Worm (Caenorhabditis elegans) whole organism, L3 larva: ENCODE measurements around the gene srb-12.

ENCODE experiments used
- ZK546.5 ChIP-seq: sonication (generic microtip); optimal IDR thresholded peaks from 2 replicates; lab custom pipeline; 2017; ENCODE audit warnings: missing biosample characterization, missing genetic modification characterization
- aly-2 ChIP-seq: fragments of 150-350 bp; optimal IDR thresholded peaks from 2 replicates; lab custom pipeline; 2014; ENCODE audit warnings: missing biosample characterization, missing genetic modification characterization
- ama-1 ChIP-seq: fragments of 150-350 bp; optimal IDR thresholded peaks from 2 replicates; lab custom pipeline; 2018
- ceh-16 ChIP-seq: sonication (generic microtip); optimal IDR thresholded peaks from 2 replicates; lab custom pipeline; 2017; ENCODE audit warnings: missing biosample characterization, missing genetic modification characterization
- ceh-28 ChIP-seq: fragments of 150-350 bp; optimal IDR thresholded peaks from 2 replicates; lab custom pipeline; 2014; ENCODE audit warnings: missing biosample characterization, missing genetic modification reagents, missing genetic modification characterization
- ceh-82 ChIP-seq: fragments of 150-350 bp; optimal IDR thresholded peaks from 2 replicates; lab custom pipeline; 2014; ENCODE audit warnings: missing biosample characterization, missing genetic modification characterization
- daf-12 ChIP-seq: fragments of 150-350 bp; optimal IDR thresholded peaks from 2 replicates; lab custom pipeline; 2014; ENCODE audit warnings: missing biosample characterization, missing genetic modification reagents, missing genetic modification characterization
- egl-27 ChIP-seq: sonication (generic microtip); optimal IDR thresholded peaks from 4 replicates; lab custom pipeline; 2017; ENCODE audit warnings: missing biosample characterization, missing genetic modification reagents, missing genetic modification characterization
- egl-5 ChIP-seq: fragments of 150-350 bp; optimal IDR thresholded peaks from 2 replicates; lab custom pipeline; 2017; ENCODE audit warnings: missing biosample characterization, missing genetic modification reagents, missing genetic modification characterization, inconsistent platforms
- elt-1 ChIP-seq: fragments of 150-350 bp; optimal IDR thresholded peaks from 2 replicates; lab custom pipeline; 2014; ENCODE audit warnings: missing biosample characterization, missing genetic modification characterization
- elt-2 ChIP-seq: sonication (generic microtip); optimal IDR thresholded peaks from 2 replicates; lab custom pipeline; 2016; ENCODE audit warnings: missing genetic modification reagents, mild to moderate bottlenecking, missing genetic modification characterization, missing compliant biosample characterization
- elt-3 ChIP-seq, 3 experiments: fragments of 150-350 bp in 1 of 3; sonication (generic microtip) in 2 of 3; optimal IDR thresholded peaks; 2 replicates in 2 of 3; 4 replicates in 1 of 3; lab custom pipeline; 2014 to 2017; ENCODE audit warnings: missing biosample characterization in 3 of 3, missing genetic modification characterization in 3 of 3
- eor-1 ChIP-seq, 2 experiments: fragments of 150-350 bp; optimal IDR thresholded peaks; 2 replicates each; lab custom pipeline; 2014 to 2018; ENCODE audit warnings: missing biosample characterization in 2 of 2, missing genetic modification characterization in 2 of 2
- fkh-10 ChIP-seq: sonication (generic microtip); optimal IDR thresholded peaks from 2 replicates; lab custom pipeline; 2017; ENCODE audit warnings: missing biosample characterization, missing genetic modification reagents, missing genetic modification characterization
- fkh-2 ChIP-seq: fragments of 150-350 bp; optimal IDR thresholded peaks from 2 replicates; lab custom pipeline; 2014; ENCODE audit warnings: missing biosample characterization, missing genetic modification reagents, missing genetic modification characterization
- fos-1 ChIP-seq: fragments of 150-350 bp; optimal IDR thresholded peaks from 2 replicates; lab custom pipeline; 2014; ENCODE audit warnings: missing biosample characterization, missing genetic modification characterization
- hmg-11 ChIP-seq: sonication (generic microtip); optimal IDR thresholded peaks from 2 replicates; lab custom pipeline; 2016; ENCODE audit warnings: missing genetic modification characterization, missing compliant biosample characterization
- jun-1 ChIP-seq: fragments of 150-350 bp; optimal IDR thresholded peaks from 2 replicates; lab custom pipeline; 2014; ENCODE audit warnings: missing biosample characterization, missing genetic modification reagents, missing genetic modification characterization
- lin-15B ChIP-seq: fragments of 150-350 bp; optimal IDR thresholded peaks from 2 replicates; lab custom pipeline; 2014; ENCODE audit warnings: missing biosample characterization, missing genetic modification characterization
- lin-39 ChIP-seq: fragments of 150-350 bp; optimal IDR thresholded peaks from 2 replicates; lab custom pipeline; 2018; ENCODE audit warnings: missing biosample characterization, missing genetic modification reagents, missing genetic modification characterization
- lsy-12 ChIP-seq: sonication (generic microtip); optimal IDR thresholded peaks from 2 replicates; lab custom pipeline; 2016; ENCODE audit warnings: mild to moderate bottlenecking, missing genetic modification characterization, missing compliant biosample characterization
- mdl-1 ChIP-seq: fragments of 150-350 bp; optimal IDR thresholded peaks from 2 replicates; lab custom pipeline; 2014; ENCODE audit warnings: missing biosample characterization, missing genetic modification characterization
- nfya-1 ChIP-seq: sonication (generic microtip); optimal IDR thresholded peaks from 2 replicates; lab custom pipeline; 2017; ENCODE audit warnings: missing genetic modification characterization, mild to moderate bottlenecking, missing compliant biosample characterization, antibody characterized with exemption, moderate library complexity; ENCODE audit not compliant: insufficient read depth
- nhr-11 ChIP-seq: fragments of 150-350 bp; optimal IDR thresholded peaks from 2 replicates; lab custom pipeline; 2014; ENCODE audit warnings: missing biosample characterization, missing genetic modification characterization
- nhr-12 ChIP-seq: fragments of 150-350 bp; optimal IDR thresholded peaks from 2 replicates; lab custom pipeline; 2014; ENCODE audit warnings: missing biosample characterization, missing genetic modification characterization
- nhr-23 ChIP-seq: fragments of 150-350 bp; optimal IDR thresholded peaks from 2 replicates; lab custom pipeline; 2014; ENCODE audit warnings: missing biosample characterization, missing genetic modification reagents, missing genetic modification characterization
- nhr-237 ChIP-seq: fragments of 150-350 bp; optimal IDR thresholded peaks from 2 replicates; lab custom pipeline; 2014; ENCODE audit warnings: missing biosample characterization, missing genetic modification characterization
- nhr-25 ChIP-seq: sonication (generic microtip); optimal IDR thresholded peaks from 2 replicates; lab custom pipeline; 2017; ENCODE audit warnings: missing biosample characterization, missing genetic modification characterization
- nhr-28 ChIP-seq: fragments of 150-350 bp; optimal IDR thresholded peaks from 2 replicates; lab custom pipeline; 2014; ENCODE audit warnings: missing biosample characterization, missing genetic modification characterization
- nhr-43 ChIP-seq: sonication (generic microtip); optimal IDR thresholded peaks from 2 replicates; lab custom pipeline; 2016; ENCODE audit warnings: mild to moderate bottlenecking, missing genetic modification characterization, missing compliant biosample characterization; ENCODE audit not compliant: poor library complexity, severe bottlenecking
- nhr-67 ChIP-seq: fragments of 150-350 bp; optimal IDR thresholded peaks from 2 replicates; lab custom pipeline; 2014; ENCODE audit warnings: missing biosample characterization, missing genetic modification characterization
- nhr-76 ChIP-seq: fragments of 150-350 bp; sonication (generic microtip); optimal IDR thresholded peaks from 5 replicates; lab custom pipeline; 2014; ENCODE audit warnings: missing biosample characterization, missing genetic modification characterization
- nhr-77 ChIP-seq: fragments of 150-350 bp; optimal IDR thresholded peaks from 2 replicates; lab custom pipeline; 2014; ENCODE audit warnings: missing biosample characterization, missing genetic modification characterization
- pha-4 ChIP-seq: fragments of 150-350 bp; optimal IDR thresholded peaks from 2 replicates; lab custom pipeline; 2014; ENCODE audit warnings: missing biosample characterization, missing genetic modification reagents, missing genetic modification characterization
- pqm-1 ChIP-seq: fragments of 150-350 bp; optimal IDR thresholded peaks from 2 replicates; lab custom pipeline; 2017; ENCODE audit warnings: missing biosample characterization, missing genetic modification characterization, inconsistent platforms
- sea-2 ChIP-seq: fragments of 150-350 bp; sonication (generic microtip); optimal IDR thresholded peaks from 4 replicates; lab custom pipeline; 2014; ENCODE audit warnings: missing biosample characterization, missing genetic modification reagents, missing genetic modification characterization
- skn-1 ChIP-seq: fragments of 150-350 bp; optimal IDR thresholded peaks from 2 replicates; lab custom pipeline; 2014; ENCODE audit warnings: missing biosample characterization, missing genetic modification characterization
- snpc-4 ChIP-seq: fragments of 150-350 bp; optimal IDR thresholded peaks from 2 replicates; lab custom pipeline; 2014; ENCODE audit warnings: missing biosample characterization, missing genetic modification characterization
- tbx-2 ChIP-seq: sonication (generic microtip); optimal IDR thresholded peaks from 2 replicates; lab custom pipeline; 2016; ENCODE audit warnings: mild to moderate bottlenecking, missing genetic modification characterization, missing compliant biosample characterization
- unc-62 ChIP-seq: fragments of 150-350 bp; sonication (generic microtip); optimal IDR thresholded peaks from 4 replicates; lab custom pipeline; 2014; ENCODE audit warnings: missing biosample characterization, missing genetic modification reagents, missing genetic modification characterization
- zag-1 ChIP-seq: fragments of 150-350 bp; optimal IDR thresholded peaks from 2 replicates; lab custom pipeline; 2014; ENCODE audit warnings: missing biosample characterization, missing genetic modification characterization
- ztf-11 ChIP-seq: fragments of 150-350 bp; optimal IDR thresholded peaks from 2 replicates; lab custom pipeline; 2014; ENCODE audit warnings: missing biosample characterization, missing genetic modification characterization
- ztf-4 ChIP-seq: fragments of 150-350 bp; optimal IDR thresholded peaks from 2 replicates; lab custom pipeline; 2014; ENCODE audit warnings: missing biosample characterization, missing genetic modification characterization

Gene srb-12

DNA sequence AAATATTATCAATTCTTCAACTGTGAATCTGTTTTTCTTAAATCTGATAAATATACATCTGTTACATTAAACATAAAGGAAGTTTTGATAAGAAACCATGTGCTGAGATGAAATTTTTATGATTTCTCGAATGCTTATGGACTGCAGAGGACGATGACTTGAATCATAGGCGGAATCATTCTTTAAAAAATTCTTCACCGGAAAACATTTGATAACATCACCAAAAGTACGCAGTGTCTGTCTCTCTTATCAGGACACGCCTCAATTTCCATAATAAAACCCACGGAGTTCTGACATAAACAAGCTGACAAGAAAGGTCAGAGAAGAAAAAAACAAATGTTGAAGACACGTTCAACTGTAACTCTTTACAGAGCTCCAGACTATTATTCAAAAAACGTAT lies 44.7 kb downstream of the srb-12 start, which contains the start of gene F09C12.2:
Gene F09C12.2, plus strand, starts transcription at position 320 of the 400 bp plus-strand sequence.
- no peak for TF ChIP-seq nhr-28 (tag; lab: Kevin White, UChicago)
- TF ChIP-seq nhr-237 (tag; lab: Kevin White, UChicago) = no peak
- TF ChIP-seq nhr-67 (tag; lab: Kevin White, UChicago) = no peak
- no peak for TF ChIP-seq unc-62 (GFP tag; lab: Kevin White, UChicago)
- TF ChIP-seq ZK546.5 = no peak
- no peak for TF ChIP-seq ceh-16
- no peak for TF ChIP-seq nhr-76 (tag; lab: Kevin White, UChicago)
- peak; percentile 36 for TF ChIP-seq jun-1 (tag; lab: Kevin White, UChicago)
- TF ChIP-seq ztf-11 (tag; lab: Kevin White, UChicago) = no peak
- TF ChIP-seq nhr-11 = no peak
- TF ChIP-seq fkh-2 = no peak
- TF ChIP-seq lin-15B (tag; lab: Kevin White, UChicago) = no peak
- TF ChIP-seq egl-5 (tag; lab: Kevin White, UChicago) = no peak
- no peak for TF ChIP-seq skn-1 (tag; lab: Kevin White, UChicago)
- no peak for TF ChIP-seq egl-27 (tag; lab: Kevin White, UChicago)
- TF ChIP-seq zag-1 = no peak
- no peak for TF ChIP-seq sea-2 (GFP tag; lab: Kevin White, UChicago)
- TF ChIP-seq elt-2 (tag; lab: Kevin White, UChicago) = peak; percentile 80
- no peak for TF ChIP-seq ceh-82 (tag; lab: Kevin White, UChicago)
- no peak for TF ChIP-seq lin-39 (tag; lab: Kevin White, UChicago)
- no peak for TF ChIP-seq nhr-23
- TF ChIP-seq nhr-12 (tag; lab: Kevin White, UChicago) = no peak
- TF ChIP-seq nhr-77 = no peak
- no peak for TF ChIP-seq fkh-10 (GFP tag; lab: Kevin White, UChicago)
- TF ChIP-seq snpc-4 (tag; lab: Kevin White, UChicago) = no peak
- no peak for TF ChIP-seq ceh-28 (tag; lab: Kevin White, UChicago)
- peak; percentile 38 for TF ChIP-seq pqm-1 (tag; lab: Kevin White, UChicago)
- TF ChIP-seq ztf-4 = no peak
- TF ChIP-seq nhr-43 (tag; lab: Kevin White, UChicago) = no peak
- TF ChIP-seq mdl-1 = no peak
- no peak for TF ChIP-seq eor-1 (tag; optimal IDR thresholded peaks at IDR 0.05; lab: Kevin White, UChicago)
- TF ChIP-seq tbx-2 = no peak
- no peak for TF ChIP-seq elt-1 (tag; lab: Kevin White, UChicago)
- TF ChIP-seq pha-4 (tag; lab: Kevin White, UChicago) = peak; percentile 38

DNA sequence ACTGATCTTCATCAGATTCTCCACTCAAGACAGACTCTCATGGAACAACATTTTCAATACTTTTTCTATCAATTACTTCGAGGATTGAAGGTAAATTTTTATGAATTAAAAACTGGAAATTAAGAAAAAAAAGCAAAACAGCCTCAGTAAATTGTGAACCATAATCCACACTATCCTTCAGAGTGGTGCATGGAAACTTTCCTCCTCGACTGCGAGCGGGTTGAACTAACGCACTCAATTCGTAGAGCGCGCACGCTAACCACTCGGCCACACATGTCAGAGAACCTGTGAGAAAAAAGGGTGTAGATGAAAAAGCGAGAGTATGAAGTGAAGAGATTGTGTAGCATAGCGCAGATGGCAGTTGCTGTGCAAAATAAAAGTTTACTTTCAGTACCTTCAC lies 49.4 kb downstream of the srb-12 start:
- TF ChIP-seq nhr-23 = peak; percentile 69
- peak; percentile 11 for TF ChIP-seq jun-1 (tag; lab: Kevin White, UChicago)
- TF ChIP-seq ama-1 (lab: Kevin White, UChicago) = peak; percentile 20
- peak; percentile 4 for TF ChIP-seq zag-1
- TF ChIP-seq lsy-12 (tag; lab: Kevin White, UChicago) = peak; percentile 78
- TF ChIP-seq ceh-82 (tag; lab: Kevin White, UChicago) = no peak
- TF ChIP-seq nhr-28 (tag; lab: Kevin White, UChicago) = no peak
- TF ChIP-seq fkh-2 = no peak
- TF ChIP-seq nhr-43 (tag; lab: Kevin White, UChicago) = peak; percentile 87
- no peak for TF ChIP-seq elt-1 (tag; lab: Kevin White, UChicago)
- TF ChIP-seq unc-62 (GFP tag; lab: Kevin White, UChicago) = no peak
- no peak for TF ChIP-seq ZK546.5
- TF ChIP-seq fos-1 = no peak
- no peak for TF ChIP-seq nhr-11
- TF ChIP-seq mdl-1 = no peak
- peak; percentile 34 for TF ChIP-seq nhr-77
- TF ChIP-seq ceh-28 (tag; lab: Kevin White, UChicago) = no peak
- peak; percentile 67 for TF ChIP-seq egl-27 (tag; lab: Kevin White, UChicago)
- no peak for TF ChIP-seq nhr-76 (tag; lab: Kevin White, UChicago)
- TF ChIP-seq ztf-11 (tag; lab: Kevin White, UChicago) = no peak
- peak; percentile 6 for TF ChIP-seq lin-15B (tag; lab: Kevin White, UChicago)
- TF ChIP-seq eor-1 (tag; optimal IDR thresholded peaks at IDR 0.05; lab: Kevin White, UChicago) = no peak
- peak; percentile 21 for TF ChIP-seq snpc-4 (tag; lab: Kevin White, UChicago)
- TF ChIP-seq ztf-4 = peak; percentile 19
- no peak for TF ChIP-seq nhr-25 (tag; lab: Kevin White, UChicago)
- TF ChIP-seq tbx-2 = peak; percentile 75
- TF ChIP-seq hmg-11 (tag; lab: Kevin White, UChicago) = peak; percentile 83
- peak in 1 of 3 experiments; percentile 48 for TF ChIP-seq elt-3 (tag; optimal IDR thresholded peaks at IDR 0.05; lab: Kevin White, UChicago)
- no peak for TF ChIP-seq nhr-237 (tag; lab: Kevin White, UChicago)
- no peak for TF ChIP-seq daf-12 (tag; lab: Kevin White, UChicago)
- TF ChIP-seq skn-1 (tag; lab: Kevin White, UChicago) = no peak
- peak; percentile 78 for TF ChIP-seq pha-4 (tag; lab: Kevin White, UChicago)
- no peak for TF ChIP-seq pqm-1 (tag; lab: Kevin White, UChicago)
- peak; percentile 41 for TF ChIP-seq lin-39 (tag; lab: Kevin White, UChicago)
- TF ChIP-seq elt-2 (tag; lab: Kevin White, UChicago) = peak; percentile 80
- peak; percentile 68 for TF ChIP-seq aly-2 (tag; lab: Kevin White, UChicago)
- no peak for TF ChIP-seq nhr-12 (tag; lab: Kevin White, UChicago)
- peak; percentile 78 for TF ChIP-seq nfya-1 (tag; lab: Kevin White, UChicago)
